Fruit fly (Drosophila melanogaster): ENCODE data around the gene chp.

chp gene

DNA sequence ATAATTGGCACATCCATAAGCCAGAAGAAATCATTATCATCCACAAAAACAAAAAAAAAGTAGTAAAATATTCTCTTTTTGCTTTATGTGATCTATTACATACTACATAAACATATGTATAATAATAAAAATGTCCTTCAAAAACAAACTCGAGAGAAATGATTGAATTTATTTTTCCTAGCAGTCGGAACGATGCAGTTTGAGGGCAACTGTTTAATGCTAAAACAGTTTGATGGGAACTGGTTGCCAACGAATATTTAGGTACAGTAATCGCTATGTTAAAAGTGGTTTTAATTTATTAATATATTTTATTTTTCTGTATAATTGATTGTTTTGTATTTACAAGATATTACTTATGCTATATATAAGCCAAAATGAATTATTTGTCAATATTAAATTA is 20.6 kb upstream of the chp start:
- no peak for TF ChIP-seq mld (GFP tag; IDR thresholded peaks at IDR 0.05; ENCODE audit: partially characterized antibody)
- no peak for TF ChIP-seq zfh1 (GFP tag; IDR thresholded peaks at IDR 0.05)
- TF ChIP-seq CG6791 (GFP tag; IDR thresholded peaks at IDR 0.05; ENCODE audit: partially characterized antibody), result 0 out of 3 replicates have a peak, but pooled peaks have one; percentile 40
- no peak for TF ChIP-seq CG16779 (GFP tag; IDR thresholded peaks at IDR 0.05)
- no peak for TF ChIP-seq CG9215 (GFP tag; IDR thresholded peaks at IDR 0.05)
- TF ChIP-seq pita (GFP tag; optimal IDR thresholded peaks at IDR 0.05), result peak; percentile 8
- TF ChIP-seq CG10654 (GFP tag; optimal IDR thresholded peaks at IDR 0.05), result no peak
- peak; percentile 75; the same call in 1 of the 3 replicates for TF ChIP-seq CG2199 (GFP tag; IDR thresholded peaks at IDR 0.05)
- TF ChIP-seq Ssrp (tag; optimal IDR thresholded peaks at IDR 0.05), result peak; percentile 1
- TF ChIP-seq Opbp (GFP tag; IDR thresholded peaks at IDR 0.05; ENCODE audit: partially characterized antibody), result peak; percentile 11; the same call in 1 of the 3 replicates
- TF ChIP-seq Aef1 (GFP tag; IDR thresholded peaks at IDR 0.05), result no peak
- TF ChIP-seq bowl (GFP tag; IDR thresholded peaks at IDR 0.05), result no peak
- TF ChIP-seq inv (GFP tag; IDR thresholded peaks at IDR 0.05; ENCODE audit: partially characterized antibody), result no peak
- 0 out of 2 replicates have a peak, but pooled peaks have one; percentile 9 for TF ChIP-seq CG42726 (GFP tag; IDR thresholded peaks at IDR 0.05; ENCODE audit: partially characterized antibody)
- TF ChIP-seq CG2889 (GFP tag; IDR thresholded peaks at IDR 0.05), result no peak
- no peak for TF ChIP-seq CG6689 (GFP tag; IDR thresholded peaks at IDR 0.05)
- TF ChIP-seq CG9437 (GFP tag; optimal IDR thresholded peaks at IDR 0.05), result no peak
- TF ChIP-seq wdn (GFP tag; IDR thresholded peaks at IDR 0.05), result no peak
- TF ChIP-seq ewg (GFP tag; optimal IDR thresholded peaks at IDR 0.05), result no peak
- TF ChIP-seq CG4854 (GFP tag; optimal IDR thresholded peaks at IDR 0.05), result no peak
- no peak for TF ChIP-seq CG14965 (GFP tag; optimal IDR thresholded peaks at IDR 0.05; ENCODE audit: borderline replicate concordance)
- TF ChIP-seq gfzf (GFP tag; optimal IDR thresholded peaks at IDR 0.05), result no peak
- peak; percentile 8 for TF ChIP-seq Tbp (GFP tag; optimal IDR thresholded peaks at IDR 0.05)
- no peak for TF ChIP-seq BEAF-32 (GFP tag; optimal IDR thresholded peaks at IDR 0.05)
- TF ChIP-seq MBD-R2 (GFP tag; IDR thresholded peaks at IDR 0.05), result no peak
- TF ChIP-seq kni (GFP tag; optimal IDR thresholded peaks at IDR 0.05), result no peak
- TF ChIP-seq CG6654 (GFP tag; optimal IDR thresholded peaks at IDR 0.05), result peak; percentile 98
- TF ChIP-seq row (GFP tag; IDR thresholded peaks at IDR 0.05), result no peak
- no peak for TF ChIP-seq schlank (tag; optimal IDR thresholded peaks at IDR 0.05)
- TF ChIP-seq MTF-1 (GFP tag; optimal IDR thresholded peaks at IDR 0.05; ENCODE audit: borderline replicate concordance), result no peak

DNA sequence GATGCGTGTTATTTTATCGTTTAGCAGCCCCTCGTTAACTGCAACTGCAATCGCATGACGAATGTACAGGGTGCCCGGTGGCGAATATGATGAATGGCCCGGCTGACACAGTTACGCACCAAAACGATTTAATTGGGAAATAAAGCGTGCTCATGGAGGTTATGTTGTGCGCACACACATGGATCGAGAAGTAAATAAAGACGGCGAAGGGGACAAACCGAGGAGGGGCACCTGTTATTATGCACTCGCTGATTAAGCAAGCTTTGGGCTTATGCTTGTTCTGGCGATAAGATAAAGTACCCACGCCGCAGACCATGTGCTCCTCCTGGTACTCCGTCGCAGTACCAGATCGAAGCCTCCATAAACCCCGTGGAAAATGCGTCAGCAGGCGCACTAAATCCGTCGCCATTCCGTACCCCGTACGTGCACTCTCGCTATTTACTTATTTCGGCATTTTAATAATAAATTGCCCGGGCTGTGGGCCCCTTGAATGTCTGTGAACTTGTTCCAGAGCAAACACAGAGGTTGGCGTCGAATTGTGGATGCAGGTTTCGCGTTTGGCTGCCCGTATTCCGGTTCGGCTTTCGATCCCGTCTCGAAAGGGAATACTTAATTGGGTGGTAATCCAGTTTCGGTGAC is 14.6 kb upstream of the chp start:
- TF ChIP-seq slbo (GFP tag; IDR thresholded peaks at IDR 0.05) (peak; percentile 15; the same call in 1 of the 2 replicates), GATAe (GFP tag; conservative IDR thresholded peaks at IDR 0.05) (peak; percentile 45; the same call in 1 of the 2 replicates), ac (GFP tag; optimal IDR thresholded peaks at IDR 0.05) (no peak), pzg (GFP tag; optimal IDR thresholded peaks at IDR 0.05) (no peak), pnt (GFP tag; optimal IDR thresholded peaks at IDR 0.05) (no peak), Drgx (GFP tag; IDR thresholded peaks at IDR 0.05) (peak; percentile 73), CG4854 (GFP tag; optimal IDR thresholded peaks at IDR 0.05) (no peak), so (GFP tag; IDR thresholded peaks at IDR 0.05) (no peak), CG18599 (GFP tag; optimal IDR thresholded peaks at IDR 0.05) (no peak), Xrp1 (GFP tag; IDR thresholded peaks at IDR 0.05) (peak; percentile 5; the same call in 1 of the 2 replicates), Lpt (GFP tag; optimal IDR thresholded peaks at IDR 0.05) (no peak), CG12942 (GFP tag; optimal IDR thresholded peaks at IDR 0.05) (no peak), HmgZ (tag; optimal IDR thresholded peaks at IDR 0.05) (peak; percentile 48), gcm (GFP tag; optimal IDR thresholded peaks at IDR 0.05) (peak; percentile 56), mld (GFP tag; IDR thresholded peaks at IDR 0.05; ENCODE audit: partially characterized antibody) (no peak), CG14441 (GFP tag; IDR thresholded peaks at IDR 0.05) (no peak), bigmax (GFP tag; optimal IDR thresholded peaks at IDR 0.05) (peak; percentile 92), CG12236 (GFP tag; optimal IDR thresholded peaks at IDR 0.05) (no peak), Sry-δ (GFP tag; optimal IDR thresholded peaks at IDR 0.05) (no peak), CG10565 (GFP tag; optimal IDR thresholded peaks at IDR 0.05) (no peak), Fer1 (GFP tag; optimal IDR thresholded peaks at IDR 0.05) (no peak), kah (GFP tag; optimal IDR thresholded peaks at IDR 0.05) (peak; percentile 5)

Measured in whole organism, embryonic.